Worm (Caenorhabditis elegans) whole organism, late embryonic: ENCODE results near the gene fipr-16.

Source experiments
- C38D4.7 ChIP-seq: fragments of 200-800 bp; sonication (Bioruptor generic); optimal IDR thresholded peaks from 2 replicates; lab custom pipeline; 2018; ENCODE audit warnings: mild to moderate bottlenecking, missing genetic modification characterization, moderate library complexity, missing compliant biosample characterization
- K02D7.2 ChIP-seq: sonication (generic microtip); optimal IDR thresholded peaks from 2 replicates; lab custom pipeline; 2017; ENCODE audit warnings: mild to moderate bottlenecking, missing genetic modification characterization, missing compliant biosample characterization
- ahr-1 ChIP-seq: sonication (generic microtip); optimal IDR thresholded peaks from 2 replicates; lab custom pipeline; 2016; ENCODE audit warnings: missing genetic modification characterization, missing compliant biosample characterization
- ama-1 ChIP-seq: fragments of 150-350 bp; optimal IDR thresholded peaks from 2 replicates; lab custom pipeline; 2014
- ceh-14 ChIP-seq: sonication (generic microtip); optimal IDR thresholded peaks from 2 replicates; lab custom pipeline; 2016; ENCODE audit warnings: missing genotype, missing genetic modification characterization, missing compliant biosample characterization
- ceh-18 ChIP-seq: sonication (generic microtip); optimal IDR thresholded peaks from 2 replicates; lab custom pipeline; 2016; ENCODE audit warnings: missing genetic modification characterization, missing compliant biosample characterization
- ceh-19 ChIP-seq: fragments of 200-800 bp; sonication (Bioruptor generic); optimal IDR thresholded peaks from 2 replicates; lab custom pipeline; 2018; ENCODE audit warnings: mild to moderate bottlenecking, missing genetic modification characterization, missing compliant biosample characterization
- ceh-2 ChIP-seq: sonication (generic microtip); optimal IDR thresholded peaks from 2 replicates; lab custom pipeline; 2016; ENCODE audit warnings: missing genotype, missing genetic modification characterization, missing compliant biosample characterization
- ceh-24 ChIP-seq: sonication (generic microtip); optimal IDR thresholded peaks from 2 replicates; lab custom pipeline; 2016; ENCODE audit warnings: mild to moderate bottlenecking, missing genetic modification characterization, missing compliant biosample characterization
- ceh-34 ChIP-seq: sonication (generic microtip); optimal IDR thresholded peaks from 2 replicates; lab custom pipeline; 2016; ENCODE audit warnings: mild to moderate bottlenecking, missing genetic modification characterization, missing compliant biosample characterization
- che-1 ChIP-seq: sonication (generic microtip); optimal IDR thresholded peaks from 2 replicates; lab custom pipeline; 2016; ENCODE audit warnings: mild to moderate bottlenecking, missing genetic modification characterization, missing compliant biosample characterization
- dve-1 ChIP-seq: sonication (generic microtip); optimal IDR thresholded peaks from 2 replicates; lab custom pipeline; 2017; ENCODE audit warnings: antibody characterized with exemption, mild to moderate bottlenecking, missing genetic modification characterization, missing compliant biosample characterization
- fax-1 ChIP-seq: sonication (generic microtip); optimal IDR thresholded peaks from 2 replicates; lab custom pipeline; 2016; ENCODE audit warnings: missing genotype, missing genetic modification characterization, missing compliant biosample characterization
- fkh-6 ChIP-seq: sonication (generic microtip); optimal IDR thresholded peaks from 2 replicates; lab custom pipeline; 2016; ENCODE audit warnings: missing genetic modification characterization, missing compliant biosample characterization
- hlh-30 ChIP-seq: sonication (generic microtip); optimal IDR thresholded peaks from 2 replicates; lab custom pipeline; 2017; ENCODE audit warnings: antibody characterized with exemption, missing genetic modification characterization, missing compliant biosample characterization; ENCODE audit not compliant: insufficient read depth
- hlh-6 ChIP-seq: sonication (generic microtip); optimal IDR thresholded peaks from 2 replicates; lab custom pipeline; 2016; ENCODE audit warnings: missing genotype, missing genetic modification characterization, missing compliant biosample characterization
- hlh-8 ChIP-seq: sonication (generic microtip); optimal IDR thresholded peaks from 2 replicates; lab custom pipeline; 2016; ENCODE audit warnings: missing genotype, missing genetic modification characterization, missing compliant biosample characterization
- lim-6 ChIP-seq: sonication (generic microtip); optimal IDR thresholded peaks from 2 replicates; lab custom pipeline; 2016; ENCODE audit warnings: missing genetic modification characterization, missing compliant biosample characterization
- lin-11 ChIP-seq: fragments of 200-800 bp; sonication (Bioruptor generic); optimal IDR thresholded peaks from 2 replicates; lab custom pipeline; 2018; ENCODE audit warnings: mild to moderate bottlenecking, missing genetic modification characterization, missing compliant biosample characterization
- mec-3 ChIP-seq: sonication (generic microtip); optimal IDR thresholded peaks from 2 replicates; lab custom pipeline; 2016; ENCODE audit warnings: borderline replicate concordance, missing genetic modification characterization, missing compliant biosample characterization
- nhr-11 ChIP-seq: fragments of 150-350 bp; optimal IDR thresholded peaks from 2 replicates; lab custom pipeline; 2014; ENCODE audit warnings: missing biosample characterization, missing genetic modification characterization
- nhr-232 ChIP-seq: sonication (generic microtip); optimal IDR thresholded peaks from 2 replicates; lab custom pipeline; 2016; ENCODE audit warnings: missing genetic modification characterization, missing compliant biosample characterization
- npax-4 ChIP-seq: sonication (generic microtip); optimal IDR thresholded peaks from 2 replicates; lab custom pipeline; 2016; ENCODE audit warnings: missing genetic modification characterization, missing compliant biosample characterization
- odd-2 ChIP-seq: sonication (generic microtip); optimal IDR thresholded peaks from 2 replicates; lab custom pipeline; 2017; ENCODE audit warnings: antibody characterized with exemption, mild to moderate bottlenecking, missing genetic modification characterization, missing compliant biosample characterization
- pag-3 ChIP-seq: sonication (generic microtip); optimal IDR thresholded peaks from 2 replicates; lab custom pipeline; 2016; ENCODE audit warnings: missing compliant biosample characterization, missing genetic modification characterization, borderline replicate concordance
- pat-9 ChIP-seq: fragments of 200-800 bp; sonication (Bioruptor generic); optimal IDR thresholded peaks from 2 replicates; lab custom pipeline; 2018; ENCODE audit warnings: mild to moderate bottlenecking, missing genetic modification characterization, moderate library complexity, missing compliant biosample characterization
- pha-4 ChIP-seq: fragments of 150-350 bp; optimal IDR thresholded peaks from 2 replicates; lab custom pipeline; 2018; ENCODE audit warnings: missing biosample characterization, missing genetic modification reagents, missing genetic modification characterization
- pros-1 ChIP-seq: fragments of 150-350 bp; optimal IDR thresholded peaks from 2 replicates; lab custom pipeline; 2014; ENCODE audit warnings: missing biosample characterization, missing genetic modification reagents, missing genetic modification characterization
- ref-2 ChIP-seq: sonication (generic microtip); optimal IDR thresholded peaks from 2 replicates; lab custom pipeline; 2016; ENCODE audit warnings: missing genetic modification characterization, missing compliant biosample characterization
- syd-9 ChIP-seq: sonication (generic microtip); optimal IDR thresholded peaks from 2 replicates; lab custom pipeline; 2016; ENCODE audit warnings: mild to moderate bottlenecking, missing genetic modification characterization, moderate library complexity, missing compliant biosample characterization
- tbx-7 ChIP-seq: sonication (generic microtip); optimal IDR thresholded peaks from 2 replicates; lab custom pipeline; 2016; ENCODE audit warnings: missing genotype, missing genetic modification characterization, missing compliant biosample characterization
- ttx-3 ChIP-seq: sonication (generic microtip); optimal IDR thresholded peaks from 2 replicates; lab custom pipeline; 2016; ENCODE audit warnings: missing genetic modification reagents, missing genetic modification characterization, missing compliant biosample characterization
- unc-42 ChIP-seq: sonication (generic microtip); optimal IDR thresholded peaks from 2 replicates; lab custom pipeline; 2016; ENCODE audit warnings: missing genotype, missing genetic modification characterization, missing compliant biosample characterization
- unc-55 ChIP-seq: sonication (generic microtip); optimal IDR thresholded peaks from 2 replicates; lab custom pipeline; 2017; ENCODE audit warnings: missing biosample characterization, missing genetic modification reagents, missing genetic modification characterization
- unc-86 ChIP-seq: sonication (generic microtip); optimal IDR thresholded peaks from 2 replicates; lab custom pipeline; 2016; ENCODE audit warnings: missing genetic modification characterization, missing compliant biosample characterization

Gene fipr-16

DNA sequence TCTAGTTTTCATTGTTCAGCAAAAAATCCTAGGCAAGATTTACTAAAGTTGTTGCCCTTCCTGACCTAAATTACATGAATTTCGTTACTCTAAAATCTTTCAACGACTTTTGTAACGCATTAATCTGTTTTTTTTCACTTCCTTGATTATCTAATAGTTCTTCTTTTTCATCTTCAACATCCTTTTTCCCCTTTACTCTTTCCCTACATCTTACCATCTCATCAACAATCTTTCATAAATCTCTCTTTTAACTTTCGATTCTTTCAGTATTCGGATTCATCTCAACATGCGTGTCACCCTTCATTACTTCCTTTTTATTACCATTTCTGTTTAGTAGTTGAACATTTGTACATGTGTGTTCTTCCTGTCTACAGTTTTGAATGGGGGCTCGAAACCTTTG is 16.9 kb downstream of the fipr-16 start:
- TF ChIP-seq odd-2 (tag; lab: Kevin White, UChicago) (no peak), pat-9 (no peak), pag-3 (no peak), unc-86 (no peak), hlh-6 (tag; lab: Kevin White, UChicago) (no peak), ceh-18 (tag; lab: Kevin White, UChicago) (no peak), pros-1 (tag; lab: Kevin White, UChicago) (no peak)

DNA sequence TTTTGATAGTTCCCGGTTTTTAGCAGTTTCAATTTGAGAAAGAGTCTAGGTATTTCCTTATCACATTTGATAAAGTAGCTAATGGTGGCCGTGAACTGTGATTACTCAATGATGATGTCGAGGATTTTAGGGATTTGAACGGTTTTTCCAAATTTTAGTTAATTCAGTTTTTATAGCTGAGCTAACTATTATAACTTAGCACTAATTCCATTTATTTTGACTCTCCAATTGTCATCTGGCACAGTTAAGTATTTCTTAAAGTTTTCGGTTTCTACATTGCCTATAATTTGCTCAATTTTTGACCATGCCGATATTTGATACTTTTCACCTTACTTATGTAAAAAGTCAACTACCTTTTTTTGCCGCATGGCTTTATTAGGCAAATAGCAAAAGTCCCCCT is 17.5 kb downstream of the fipr-16 start:
- TF ChIP-seq syd-9 (tag; lab: Kevin White, UChicago), result no peak
- no peak for TF ChIP-seq pha-4 (tag; lab: Kevin White, UChicago)
- TF ChIP-seq K02D7.2 (tag; lab: Kevin White, UChicago), result no peak
- no peak for TF ChIP-seq ceh-24 (tag; lab: Kevin White, UChicago)
- no peak for TF ChIP-seq hlh-30 (tag; lab: Kevin White, UChicago)
- no peak for TF ChIP-seq fkh-6 (tag; lab: Kevin White, UChicago)
- TF ChIP-seq pat-9, result no peak
- no peak for TF ChIP-seq hlh-8 (tag; lab: Kevin White, UChicago)
- no peak for TF ChIP-seq pag-3
- TF ChIP-seq unc-55 (GFP tag; lab: Kevin White, UChicago), result no peak
- no peak for TF ChIP-seq mec-3
- TF ChIP-seq ceh-18 (tag; lab: Kevin White, UChicago), result no peak
- no peak for TF ChIP-seq lim-6 (tag; lab: Kevin White, UChicago)
- no peak for TF ChIP-seq C38D4.7 (GFP tag; lab: Kevin White, UChicago)
- no peak for TF ChIP-seq ahr-1 (tag; lab: Kevin White, UChicago)
- TF ChIP-seq nhr-11 (tag; lab: Kevin White, UChicago), result no peak
- no peak for TF ChIP-seq tbx-7 (tag; lab: Kevin White, UChicago)
- no peak for TF ChIP-seq npax-4 (tag; lab: Kevin White, UChicago)
- no peak for TF ChIP-seq unc-86
- no peak for TF ChIP-seq ceh-19 (GFP tag; lab: Kevin White, UChicago)

ce11 chrIII:8571845-8572244 is 18.9 kb downstream of the fipr-16 start:
- TF ChIP-seq unc-42, result peak; percentile 65
- TF ChIP-seq ref-2, result peak; percentile 3
- no peak for TF ChIP-seq ceh-24 (tag; lab: Kevin White, UChicago)

DNA sequence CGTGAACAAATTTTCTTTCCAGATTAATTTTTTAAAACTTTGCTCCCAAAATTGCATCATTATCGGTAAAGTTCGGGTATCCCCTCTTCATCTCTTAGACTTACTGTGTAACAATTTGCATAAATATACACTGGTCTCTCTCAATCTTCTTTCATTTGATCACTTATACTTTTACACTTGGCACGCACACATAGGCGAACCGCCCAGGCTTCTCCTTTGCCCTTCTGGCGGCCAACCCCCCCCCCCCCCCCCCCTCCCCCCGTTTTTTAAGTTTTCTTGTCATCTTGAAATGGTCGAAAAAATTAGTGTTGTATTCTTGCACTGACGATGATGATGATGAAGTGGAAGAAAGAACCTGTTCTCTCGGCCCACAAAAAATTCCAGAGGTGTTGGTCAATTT is 20.5 kb downstream of the fipr-16 start:
- TF ChIP-seq hlh-30 (tag; lab: Kevin White, UChicago) (no peak), lin-11 (tag; lab: Kevin White, UChicago) (no peak), pag-3 (no peak), dve-1 (no peak), hlh-6 (tag; lab: Kevin White, UChicago) (no peak), unc-55 (GFP tag; lab: Kevin White, UChicago) (no peak), che-1 (no peak), ceh-14 (tag; lab: Kevin White, UChicago) (no peak), ahr-1 (tag; lab: Kevin White, UChicago) (no peak), ceh-34 (tag; lab: Kevin White, UChicago) (no peak), ceh-2 (tag; lab: Kevin White, UChicago) (no peak), ttx-3 (tag; lab: Kevin White, UChicago) (no peak), ama-1 (lab: Kevin White, UChicago) (no peak), nhr-232 (no peak)
- TF ChIP-seq, all 69 proteins: peak for 0

DNA sequence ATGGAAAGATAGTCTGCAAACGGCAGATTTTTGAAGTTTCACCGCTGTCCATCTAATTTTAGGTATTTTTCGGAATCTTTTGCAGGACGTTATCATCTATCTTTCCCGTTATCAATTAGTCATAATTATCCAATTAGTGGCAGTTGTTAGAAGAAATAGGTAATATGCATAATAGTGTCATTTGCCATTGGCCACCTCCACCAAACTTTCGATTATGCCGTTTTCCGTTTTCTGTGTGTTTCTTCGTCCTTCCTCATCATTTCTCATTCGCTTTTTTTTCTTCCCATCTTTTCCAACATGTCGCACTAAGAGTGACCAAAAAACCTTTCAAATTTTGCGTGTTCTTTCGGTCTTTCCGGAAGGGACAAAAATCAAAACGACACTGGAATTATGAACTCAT is 26.4 kb downstream of the fipr-16 start:
- no peak for TF ChIP-seq fax-1 (tag; lab: Kevin White, UChicago)
- TF ChIP-seq nhr-11 (tag; lab: Kevin White, UChicago), result no peak
- no peak for TF ChIP-seq hlh-30 (tag; lab: Kevin White, UChicago)
